Fruit fly (Drosophila melanogaster): ENCODE measurements around the gene ClC-a.

dm6 chr3R:11796780-11797179 is 16.2 kb downstream of the ClC-a start, which contains the start of gene Sbf:
- no peak for TF ChIP-seq CG1621 (tag; optimal IDR thresholded peaks at IDR 0.05)
- no peak for TF ChIP-seq Sox102F (GFP tag; optimal IDR thresholded peaks at IDR 0.05)
- no peak for TF ChIP-seq CG10669 (GFP tag; optimal IDR thresholded peaks at IDR 0.05)
- no peak for TF ChIP-seq Smox (GFP tag; optimal IDR thresholded peaks at IDR 0.05)
- TF ChIP-seq fd59A (GFP tag; optimal IDR thresholded peaks at IDR 0.05): no peak
- no peak for TF ChIP-seq Gug (GFP tag; IDR thresholded peaks at IDR 0.05)
- peak; percentile 39 for TF ChIP-seq esn (GFP tag; optimal IDR thresholded peaks at IDR 0.05)
- TF ChIP-seq Hr38 (GFP tag; optimal IDR thresholded peaks at IDR 0.05): no peak
